Fruit fly (Drosophila melanogaster) Kc167 (cell line): ENCODE data around the gene Mical.

ENCODE experiments used
- Myc ChIP-seq: fragments of >200 bp; optimal IDR thresholded peaks from 2 replicates; lab custom pipeline; 2017; ENCODE audit warnings: missing external identifiers
- Sin3A ChIP-seq: fragments of >200 bp; optimal IDR thresholded peaks from 2 replicates; lab custom pipeline; 2018; ENCODE audit warnings: missing external identifiers
- h ChIP-seq: fragments of >200 bp; optimal IDR thresholded peaks from 3 replicates; lab custom pipeline; 2018; ENCODE audit warnings: missing external identifiers
- insv ChIP-seq: fragments of >200 bp; optimal IDR thresholded peaks from 3 replicates; lab custom pipeline; 2018; ENCODE audit warnings: missing external identifiers
- psq ChIP-seq: fragments of >200 bp; optimal IDR thresholded peaks from 2 replicates; lab custom pipeline; 2017; ENCODE audit warnings: missing external identifiers
- ttk ChIP-seq: sonication (Bioruptor generic); optimal IDR thresholded peaks from 2 replicates; lab custom pipeline; 2017; ENCODE audit warnings: missing external identifiers

Gene Mical

dm6 chr3R:10001174-10001789 lies 41.4 kb downstream of the Mical start, which contains the start of gene CG5359:
Gene CG5359 (minus strand): TSS chr3R:10001276.
- no peak for TF ChIP-seq ttk

dm6 chr3R:9996689-9997213 lies 45.9 kb downstream of the Mical start, which contains the start of the genes Gr85a and Spn85F:
Gene Gr85a (minus strand): TSS chr3R:9996789.
Gene Spn85F (plus strand): TSS chr3R:9997163.
- TF ChIP-seq insv (lab: Kevin White, UChicago) (no peak), Sin3A (lab: Kevin White, UChicago) (no peak), ttk (no peak), h (lab: Kevin White, UChicago) (no peak), Myc (lab: Kevin White, UChicago) (no peak), psq (lab: Kevin White, UChicago) (no peak)

dm6 chr3R:9985585-9986393 lies 56.9 kb downstream of the Mical start, which contains the start of gene Art4:
Gene Art4 (minus strand): TSS chr3R:9986060.
- no peak for TF ChIP-seq insv (lab: Kevin White, UChicago)
- no peak for TF ChIP-seq ttk
- TF ChIP-seq Sin3A (lab: Kevin White, UChicago): no peak
- TF ChIP-seq psq (lab: Kevin White, UChicago): no peak
- TF ChIP-seq Myc (lab: Kevin White, UChicago): no peak
- no peak for TF ChIP-seq h (lab: Kevin White, UChicago)

dm6 chr3R:9978977-9979376 lies 63.7 kb downstream of the Mical start:
- no peak for TF ChIP-seq insv (lab: Kevin White, UChicago)
- no peak for TF ChIP-seq ttk
- TF ChIP-seq Myc (lab: Kevin White, UChicago): no peak
- no peak for TF ChIP-seq Sin3A (lab: Kevin White, UChicago)
- no peak for TF ChIP-seq psq (lab: Kevin White, UChicago)

dm6 chr3R:9977494-9977893 lies 65.2 kb downstream of the Mical start:
- no peak for TF ChIP-seq h (lab: Kevin White, UChicago)
- no peak for TF ChIP-seq Sin3A (lab: Kevin White, UChicago)
- no peak for TF ChIP-seq insv (lab: Kevin White, UChicago)
- no peak for TF ChIP-seq ttk
- no peak for TF ChIP-seq psq (lab: Kevin White, UChicago)
- TF ChIP-seq Myc (lab: Kevin White, UChicago): no peak

- TF ChIP-seq Sin3A (lab: Kevin White, UChicago) (no peak), insv (lab: Kevin White, UChicago) (no peak), h (lab: Kevin White, UChicago) (no peak), ttk (no peak), Myc (lab: Kevin White, UChicago) (no peak), psq (lab: Kevin White, UChicago) (no peak)
These were observed 73.6 kb downstream of the Mical start for dm6 chr3R:9968827-9969675.

- no peak for TF ChIP-seq ttk
- TF ChIP-seq psq (lab: Kevin White, UChicago): no peak
- no peak for TF ChIP-seq Myc (lab: Kevin White, UChicago)
- no peak for TF ChIP-seq h (lab: Kevin White, UChicago)
- TF ChIP-seq insv (lab: Kevin White, UChicago): no peak
- TF ChIP-seq Sin3A (lab: Kevin White, UChicago): no peak
These were observed 74.5 kb downstream of the Mical start for dm6 chr3R:9968239-9968638.

dm6 chr3R:9966109-9966701 lies 76.5 kb downstream of the Mical start:
- TF ChIP-seq Sin3A (lab: Kevin White, UChicago): no peak

dm6 chr3R:9964600-9965301 lies 77.9 kb downstream of the Mical start:
- TF ChIP-seq psq (lab: Kevin White, UChicago) (no peak), h (lab: Kevin White, UChicago) (no peak), ttk (no peak), Myc (lab: Kevin White, UChicago) (no peak), insv (lab: Kevin White, UChicago) (no peak), Sin3A (lab: Kevin White, UChicago) (no peak)

- TF ChIP-seq insv (lab: Kevin White, UChicago): no peak
- no peak for TF ChIP-seq ttk
- no peak for TF ChIP-seq psq (lab: Kevin White, UChicago)
- TF ChIP-seq h (lab: Kevin White, UChicago): no peak
- TF ChIP-seq Myc (lab: Kevin White, UChicago): no peak
- TF ChIP-seq Sin3A (lab: Kevin White, UChicago): no peak
These were observed 79.4 kb downstream of the Mical start for dm6 chr3R:9963179-9963905.
